Worm (Caenorhabditis elegans) whole organism, L4/young adult: Measurements from ENCODE around the gene trr-1.

Source experiments
- W03F9.2 ChIP-seq: fragments of 150-350 bp; optimal IDR thresholded peaks from 2 replicates; lab custom pipeline; 2014; ENCODE audit warnings: missing biosample characterization, missing genetic modification characterization
- him-1 ChIP-seq: sonication (generic microtip); optimal IDR thresholded peaks from 2 replicates; lab custom pipeline; 2016; ENCODE audit warnings: missing genotype, missing genetic modification reagents, missing genetic modification characterization, missing compliant biosample characterization

- TF ChIP-seq W03F9.2 (tag; lab: Kevin White, UChicago) (no peak), him-1 (tag; lab: Kevin White, UChicago) (no peak)
Measured at ce11 chrII:11612034-11612723, 63.5 kb downstream of the trr-1 start, which contains the start of gene F07A11.5.
